Fruit fly (Drosophila melanogaster) whole organism: Measurements from ENCODE around the gene CG46504.
"Not testable (repeated sequence)": the region's sequence is repeated elsewhere in the genome, so short reads cannot be mapped to it uniquely, and the experiment has no call there.

Experiments
- CG8478 ChIP-seq: fragments of >200 bp; optimal IDR thresholded peaks from 2 replicates; lab custom pipeline; 2018; ENCODE audit warnings: inconsistent platforms
- Dll ChIP-seq: fragments of >200 bp; optimal IDR thresholded peaks from 2 replicates; lab custom pipeline; 2017
- EcR ChIP-seq, 2 experiments: fragments of >200 bp; optimal IDR thresholded peaks; 2 replicates each; lab custom pipeline; 2017; ENCODE audit warnings: missing biosample characterization in 2 of 2, missing genetic modification characterization in 2 of 2, missing genetic modification reagents in 2 of 2
- pan ChIP-seq: fragments of >200 bp; optimal IDR thresholded peaks from 2 replicates; lab custom pipeline; 2017
- psq ChIP-seq: fragments of >200 bp; optimal IDR thresholded peaks from 2 replicates; lab custom pipeline; 2017
- usp ChIP-seq: fragments of >200 bp; optimal IDR thresholded peaks from 2 replicates; lab custom pipeline; 2017; ENCODE audit warnings: missing biosample characterization, missing genetic modification characterization, mixed read lengths

dm6 chrX:22187070-22187469 is 39.5 kb downstream of the CG46504 start, which contains the start of gene CG46512:
- TF ChIP-seq EcR (GFP tag; optimal IDR thresholded peaks at IDR 0.05; lab: Kevin White, UChicago); usp (GFP tag; lab: Kevin White, UChicago); CG8478 (lab: Kevin White, UChicago); pan (lab: Kevin White, UChicago); Dll (lab: Kevin White, UChicago); psq (lab: Kevin White, UChicago): not testable (repeated sequence)
